Worm (Caenorhabditis elegans) whole organism, L3 larva: ENCODE results near the gene nhr-84.

Experiments
- ZK546.5 ChIP-seq: sonication (generic microtip); optimal IDR thresholded peaks from 2 replicates; lab custom pipeline; 2017; ENCODE audit warnings: missing biosample characterization, missing genetic modification characterization
- aly-2 ChIP-seq: fragments of 150-350 bp; optimal IDR thresholded peaks from 2 replicates; lab custom pipeline; 2014; ENCODE audit warnings: missing biosample characterization, missing genetic modification characterization
- ama-1 ChIP-seq: fragments of 150-350 bp; optimal IDR thresholded peaks from 2 replicates; lab custom pipeline; 2018
- ceh-28 ChIP-seq: fragments of 150-350 bp; optimal IDR thresholded peaks from 2 replicates; lab custom pipeline; 2014; ENCODE audit warnings: missing biosample characterization, missing genetic modification reagents, missing genetic modification characterization
- ceh-9 ChIP-seq: sonication (generic microtip); optimal IDR thresholded peaks from 2 replicates; lab custom pipeline; 2018; ENCODE audit warnings: missing biosample characterization, missing genetic modification characterization
- daf-12 ChIP-seq: fragments of 150-350 bp; optimal IDR thresholded peaks from 2 replicates; lab custom pipeline; 2014; ENCODE audit warnings: missing biosample characterization, missing genetic modification reagents, missing genetic modification characterization
- egl-27 ChIP-seq: sonication (generic microtip); optimal IDR thresholded peaks from 4 replicates; lab custom pipeline; 2017; ENCODE audit warnings: missing biosample characterization, missing genetic modification reagents, missing genetic modification characterization
- egl-5 ChIP-seq: fragments of 150-350 bp; optimal IDR thresholded peaks from 2 replicates; lab custom pipeline; 2017; ENCODE audit warnings: missing biosample characterization, missing genetic modification reagents, missing genetic modification characterization, inconsistent platforms
- elt-1 ChIP-seq: fragments of 150-350 bp; optimal IDR thresholded peaks from 2 replicates; lab custom pipeline; 2014; ENCODE audit warnings: missing biosample characterization, missing genetic modification characterization
- elt-2 ChIP-seq: sonication (generic microtip); optimal IDR thresholded peaks from 2 replicates; lab custom pipeline; 2016; ENCODE audit warnings: missing genetic modification reagents, mild to moderate bottlenecking, missing genetic modification characterization, missing compliant biosample characterization
- elt-3 ChIP-seq, 3 experiments: fragments of 150-350 bp in 1 of 3; sonication (generic microtip) in 2 of 3; optimal IDR thresholded peaks; 2 replicates in 2 of 3; 4 replicates in 1 of 3; lab custom pipeline; 2014 to 2017; ENCODE audit warnings: missing biosample characterization in 3 of 3, missing genetic modification characterization in 3 of 3
- eor-1 ChIP-seq, 2 experiments: fragments of 150-350 bp; optimal IDR thresholded peaks; 2 replicates each; lab custom pipeline; 2014 to 2018; ENCODE audit warnings: missing biosample characterization in 2 of 2, missing genetic modification characterization in 2 of 2
- fkh-10 ChIP-seq: sonication (generic microtip); optimal IDR thresholded peaks from 2 replicates; lab custom pipeline; 2017; ENCODE audit warnings: missing biosample characterization, missing genetic modification reagents, missing genetic modification characterization
- hmg-11 ChIP-seq: sonication (generic microtip); optimal IDR thresholded peaks from 2 replicates; lab custom pipeline; 2016; ENCODE audit warnings: missing genetic modification characterization, missing compliant biosample characterization
- lin-39 ChIP-seq: fragments of 150-350 bp; optimal IDR thresholded peaks from 2 replicates; lab custom pipeline; 2018; ENCODE audit warnings: missing biosample characterization, missing genetic modification reagents, missing genetic modification characterization
- lsy-12 ChIP-seq: sonication (generic microtip); optimal IDR thresholded peaks from 2 replicates; lab custom pipeline; 2016; ENCODE audit warnings: mild to moderate bottlenecking, missing genetic modification characterization, missing compliant biosample characterization
- mml-1 ChIP-seq: fragments of 150-350 bp; sonication (generic microtip); optimal IDR thresholded peaks from 3 replicates; lab custom pipeline; 2014; ENCODE audit warnings: missing biosample characterization, missing genetic modification characterization
- nhr-12 ChIP-seq: fragments of 150-350 bp; optimal IDR thresholded peaks from 2 replicates; lab custom pipeline; 2014; ENCODE audit warnings: missing biosample characterization, missing genetic modification characterization
- nhr-23 ChIP-seq: fragments of 150-350 bp; optimal IDR thresholded peaks from 2 replicates; lab custom pipeline; 2014; ENCODE audit warnings: missing biosample characterization, missing genetic modification reagents, missing genetic modification characterization
- nhr-237 ChIP-seq: fragments of 150-350 bp; optimal IDR thresholded peaks from 2 replicates; lab custom pipeline; 2014; ENCODE audit warnings: missing biosample characterization, missing genetic modification characterization
- nhr-25 ChIP-seq: sonication (generic microtip); optimal IDR thresholded peaks from 2 replicates; lab custom pipeline; 2017; ENCODE audit warnings: missing biosample characterization, missing genetic modification characterization
- nhr-28 ChIP-seq: fragments of 150-350 bp; optimal IDR thresholded peaks from 2 replicates; lab custom pipeline; 2014; ENCODE audit warnings: missing biosample characterization, missing genetic modification characterization
- nhr-43 ChIP-seq: sonication (generic microtip); optimal IDR thresholded peaks from 2 replicates; lab custom pipeline; 2016; ENCODE audit warnings: mild to moderate bottlenecking, missing genetic modification characterization, missing compliant biosample characterization; ENCODE audit not compliant: poor library complexity, severe bottlenecking
- nhr-67 ChIP-seq: fragments of 150-350 bp; optimal IDR thresholded peaks from 2 replicates; lab custom pipeline; 2014; ENCODE audit warnings: missing biosample characterization, missing genetic modification characterization
- nhr-76 ChIP-seq: fragments of 150-350 bp; sonication (generic microtip); optimal IDR thresholded peaks from 5 replicates; lab custom pipeline; 2014; ENCODE audit warnings: missing biosample characterization, missing genetic modification characterization
- pha-4 ChIP-seq: fragments of 150-350 bp; optimal IDR thresholded peaks from 2 replicates; lab custom pipeline; 2014; ENCODE audit warnings: missing biosample characterization, missing genetic modification reagents, missing genetic modification characterization
- pqm-1 ChIP-seq: fragments of 150-350 bp; optimal IDR thresholded peaks from 2 replicates; lab custom pipeline; 2017; ENCODE audit warnings: missing biosample characterization, missing genetic modification characterization, inconsistent platforms
- sea-2 ChIP-seq: fragments of 150-350 bp; sonication (generic microtip); optimal IDR thresholded peaks from 4 replicates; lab custom pipeline; 2014; ENCODE audit warnings: missing biosample characterization, missing genetic modification reagents, missing genetic modification characterization
- snpc-4 ChIP-seq: fragments of 150-350 bp; optimal IDR thresholded peaks from 2 replicates; lab custom pipeline; 2014; ENCODE audit warnings: missing biosample characterization, missing genetic modification characterization
- unc-39 ChIP-seq: sonication (generic microtip); optimal IDR thresholded peaks from 4 replicates; lab custom pipeline; 2017; ENCODE audit warnings: missing biosample characterization, missing genetic modification characterization
- unc-62 ChIP-seq: fragments of 150-350 bp; sonication (generic microtip); optimal IDR thresholded peaks from 4 replicates; lab custom pipeline; 2014; ENCODE audit warnings: missing biosample characterization, missing genetic modification reagents, missing genetic modification characterization
- zag-1 ChIP-seq: fragments of 150-350 bp; optimal IDR thresholded peaks from 2 replicates; lab custom pipeline; 2014; ENCODE audit warnings: missing biosample characterization, missing genetic modification characterization

The nhr-84 gene

DNA sequence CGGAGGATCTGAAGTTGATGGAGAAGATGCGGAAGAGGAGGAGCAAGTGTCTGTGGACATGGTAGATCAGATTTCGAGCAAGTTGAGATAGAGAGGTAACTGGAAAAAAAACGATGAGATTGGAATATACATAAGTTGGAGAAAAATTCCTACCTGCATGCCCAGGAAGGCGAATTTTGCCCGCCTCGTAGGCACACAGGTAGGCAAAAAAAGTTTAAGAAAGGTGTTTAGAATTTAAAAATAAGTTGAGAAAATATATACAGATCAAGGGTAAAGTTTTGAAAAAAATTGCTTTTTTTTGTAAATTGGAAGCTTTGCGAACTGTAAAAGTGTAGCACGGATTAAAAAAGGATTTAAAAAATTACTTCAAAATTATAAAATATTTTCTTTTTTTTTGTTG lies at the start of gene nhr-84:
TSS of gene nhr-84 (minus strand) at position 101 of the 400 bp plus-strand sequence.
- TF ChIP-seq elt-2 (tag; lab: Kevin White, UChicago) = no peak
- no peak for TF ChIP-seq pha-4 (tag; lab: Kevin White, UChicago)
- TF ChIP-seq unc-39 = no peak
- TF ChIP-seq mml-1 (tag; lab: Kevin White, UChicago) = no peak
- no peak for TF ChIP-seq ZK546.5 (tag; lab: Kevin White, UChicago)
- TF ChIP-seq nhr-23 (tag; lab: Kevin White, UChicago) = no peak
- no peak for TF ChIP-seq nhr-76 (tag; lab: Kevin White, UChicago)
- no peak for TF ChIP-seq zag-1 (tag; lab: Kevin White, UChicago)
- no peak for TF ChIP-seq elt-3 (tag; optimal IDR thresholded peaks at IDR 0.05; lab: Kevin White, UChicago)

DNA sequence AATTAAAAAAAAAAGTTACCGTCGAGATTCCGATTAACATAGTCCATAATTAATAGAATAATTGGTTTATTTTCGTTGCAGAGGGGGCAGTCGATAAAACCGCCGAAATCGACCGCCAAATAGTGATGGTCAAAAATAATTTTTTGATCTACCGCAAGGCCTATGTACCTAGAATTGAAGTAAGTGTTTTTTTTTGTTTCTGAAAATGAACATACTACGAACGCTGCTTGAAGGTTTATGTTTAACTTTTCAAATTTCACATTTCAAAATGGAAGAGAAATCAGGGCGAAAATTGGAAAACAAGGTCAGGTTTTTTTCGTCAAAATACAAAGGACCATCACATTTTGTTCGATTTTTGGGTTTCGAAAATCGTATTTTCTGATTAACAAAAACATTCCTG lies 48.9 kb upstream of the nhr-84 start, which contains the start of gene pzf-1:
TSS of gene pzf-1 (minus strand) at position 101 of the 400 bp plus-strand sequence.
- TF ChIP-seq snpc-4 (tag; lab: Kevin White, UChicago) = no peak
- TF ChIP-seq egl-27 (tag; lab: Kevin White, UChicago) = no peak
- TF ChIP-seq lin-39 (tag; lab: Kevin White, UChicago) = no peak
- no peak for TF ChIP-seq fkh-10 (GFP tag; lab: Kevin White, UChicago)
- TF ChIP-seq hmg-11 (tag; lab: Kevin White, UChicago) = no peak
- TF ChIP-seq pqm-1 (tag; lab: Kevin White, UChicago) = no peak
- TF ChIP-seq aly-2 (tag; lab: Kevin White, UChicago) = no peak
- TF ChIP-seq pha-4 (tag; lab: Kevin White, UChicago) = no peak
- TF ChIP-seq nhr-12 (tag; lab: Kevin White, UChicago) = no peak
- TF ChIP-seq ZK546.5 (tag; lab: Kevin White, UChicago) = no peak
- TF ChIP-seq lsy-12 = no peak
- no peak for TF ChIP-seq daf-12
- no peak for TF ChIP-seq egl-5
- no peak for TF ChIP-seq nhr-237 (tag; lab: Kevin White, UChicago)
- TF ChIP-seq nhr-43 (tag; lab: Kevin White, UChicago) = no peak

- TF ChIP-seq nhr-43 (tag; lab: Kevin White, UChicago) (no peak), ceh-28 (no peak), daf-12 (no peak), sea-2 (GFP tag; lab: Kevin White, UChicago) (no peak), unc-39 (no peak), elt-2 (tag; lab: Kevin White, UChicago) (peak; percentile 42), nhr-67 (tag; lab: Kevin White, UChicago) (no peak)
Measured at ce11 chrV:15924307-15924706, 44.9 kb upstream of the nhr-84 start, which contains the start of gene nhr-108. Gene nhr-108 (minus strand): TSS chrV:15924472.

DNA sequence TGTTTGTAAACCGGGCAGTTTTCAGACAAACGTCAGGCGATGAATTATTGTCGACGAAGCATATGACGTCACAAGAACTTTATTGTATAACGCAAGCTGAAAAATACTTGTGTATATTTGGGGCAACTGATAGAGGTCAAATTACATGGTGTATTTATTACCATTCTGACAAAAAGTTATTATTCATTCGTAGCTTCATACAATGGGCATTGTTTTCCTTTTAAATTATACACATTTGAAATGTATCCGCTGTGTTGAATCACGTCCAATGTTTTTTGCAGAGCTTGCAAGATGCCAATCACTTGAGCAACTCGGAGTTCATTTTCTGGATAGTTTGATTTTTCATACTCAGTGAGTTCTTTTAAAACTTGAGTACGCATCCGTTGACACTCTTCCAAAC lies 43.6 kb upstream of the nhr-84 start, which contains the start of gene F35E8.13:
TSS of gene F35E8.13 (plus strand) at position 301 of the 400 bp plus-strand sequence.
- TF ChIP-seq elt-3 (tag; optimal IDR thresholded peaks at IDR 0.05; lab: Kevin White, UChicago) = no peak
- no peak for TF ChIP-seq ama-1 (lab: Kevin White, UChicago)
- no peak for TF ChIP-seq nhr-28 (tag; lab: Kevin White, UChicago)
- TF ChIP-seq nhr-12 (tag; lab: Kevin White, UChicago) = no peak
- no peak for TF ChIP-seq zag-1 (tag; lab: Kevin White, UChicago)
- TF ChIP-seq, all 47 proteins: peak for 0

ce11 chrV:15921102-15921501 lies 41.7 kb upstream of the nhr-84 start, which contains the start of gene cdr-1:
Gene cdr-1 (plus strand): TSS chrV:15921309.
- peak; percentile 46 for TF ChIP-seq elt-2 (tag; lab: Kevin White, UChicago)
- no peak for TF ChIP-seq nhr-67 (tag; lab: Kevin White, UChicago)
- peak; percentile 38 for TF ChIP-seq pqm-1 (tag; lab: Kevin White, UChicago)

- no peak for TF ChIP-seq ama-1 (lab: Kevin White, UChicago)
- TF ChIP-seq mml-1 (tag; lab: Kevin White, UChicago) = no peak
- no peak for TF ChIP-seq nhr-12 (tag; lab: Kevin White, UChicago)
- no peak for TF ChIP-seq unc-62 (GFP tag; lab: Kevin White, UChicago)
- no peak for TF ChIP-seq sea-2 (GFP tag; lab: Kevin White, UChicago)
- no peak for TF ChIP-seq eor-1 (tag; optimal IDR thresholded peaks at IDR 0.05; lab: Kevin White, UChicago)
- TF ChIP-seq nhr-23 (tag; lab: Kevin White, UChicago) = no peak
- no peak for TF ChIP-seq nhr-25 (tag; lab: Kevin White, UChicago)
- no peak for TF ChIP-seq lsy-12
- TF ChIP-seq unc-39 = no peak
- no peak for TF ChIP-seq nhr-28 (tag; lab: Kevin White, UChicago)
- TF ChIP-seq ceh-28 = no peak
- no peak for TF ChIP-seq snpc-4 (tag; lab: Kevin White, UChicago)
- TF ChIP-seq ceh-9 (tag; lab: Kevin White, UChicago) = no peak
- TF ChIP-seq aly-2 (tag; lab: Kevin White, UChicago) = no peak
- TF ChIP-seq elt-1 = no peak
- no peak for TF ChIP-seq zag-1 (tag; lab: Kevin White, UChicago)
- TF ChIP-seq, all 47 proteins: peak for 0
Measured at ce11 chrV:15920273-15920672, 40.9 kb upstream of the nhr-84 start, which contains the start of gene F35E8.10. Gene F35E8.10 (minus strand): TSS chrV:15920373.
